Fruit fly (Drosophila melanogaster) whole organism, embryonic: ENCODE results near the gene CG31344.

ENCODE experiments used
- ATbp ChIP-seq: fragments of 200-800 bp; sonication (Bioruptor generic); optimal IDR thresholded peaks from 2 replicates; lab custom pipeline; 2017; ENCODE audit warnings: missing biosample characterization, mild to moderate bottlenecking, missing genetic modification characterization, missing genetic modification reagents
- Antp ChIP-seq: fragments of 200-800 bp; sonication (Bioruptor generic); optimal IDR thresholded peaks from 3 replicates; lab custom pipeline; 2016; ENCODE audit warnings: missing biosample characterization, missing genetic modification characterization
- Asciz ChIP-seq: fragments of 200-800 bp; sonication (Bioruptor generic); optimal IDR thresholded peaks from 2 replicates; lab custom pipeline; 2017; ENCODE audit warnings: missing biosample characterization, mild to moderate bottlenecking, missing genetic modification characterization, missing genetic modification reagents
- Bdp1 ChIP-seq: fragments of 200-800 bp; sonication (Bioruptor generic); optimal IDR thresholded peaks from 3 replicates; lab custom pipeline; 2016; ENCODE audit warnings: missing biosample characterization, missing genetic modification characterization
- CG10267 ChIP-seq: fragments of 200-800 bp; sonication (Bioruptor generic); optimal IDR thresholded peaks from 2 replicates; lab custom pipeline; 2018; ENCODE audit warnings: missing biosample characterization, mild to moderate bottlenecking, missing genetic modification characterization, moderate library complexity
- CG10654 ChIP-seq: fragments of 200-800 bp; sonication (Bioruptor generic); optimal IDR thresholded peaks from 2 replicates; lab custom pipeline; 2016; ENCODE audit warnings: missing biosample characterization, missing genetic modification characterization
- CG10959 ChIP-seq: fragments of 200-800 bp; sonication (Bioruptor generic); IDR thresholded peaks from 2 replicates; pipeline ENCODE4 v1.3.6; 2022; ENCODE audit warnings: missing biosample characterization, missing genetic modification characterization
- CG12769 ChIP-seq: fragments of 200-800 bp; sonication (Bioruptor generic); optimal IDR thresholded peaks from 2 replicates; lab custom pipeline; 2019; ENCODE audit warnings: missing biosample characterization, mild to moderate bottlenecking, missing genetic modification characterization, moderate library complexity
- CG13894 ChIP-seq: fragments of 200-800 bp; sonication (Bioruptor generic); optimal IDR thresholded peaks from 3 replicates; lab custom pipeline; 2018; ENCODE audit warnings: missing biosample characterization, mild to moderate bottlenecking, missing genetic modification characterization, moderate library complexity
- CG14667 ChIP-seq: fragments of 200-800 bp; sonication (Bioruptor generic); IDR thresholded peaks from 2 replicates; pipeline ENCODE4 v1.3.6; 2022; ENCODE audit warnings: missing biosample characterization, missing genetic modification characterization
- CG2889 ChIP-seq: fragments of 200-800 bp; sonication (Bioruptor generic); IDR thresholded peaks from 3 replicates; pipeline ENCODE4 v1.3.6; 2022; ENCODE audit warnings: missing biosample characterization, missing genetic modification characterization
- CG30403 ChIP-seq: fragments of 200-800 bp; sonication (Bioruptor generic); optimal IDR thresholded peaks from 3 replicates; lab custom pipeline; 2016; ENCODE audit warnings: missing biosample characterization, missing genetic modification characterization
- CG32772 ChIP-seq: fragments of 200-800 bp; sonication (Bioruptor generic); IDR thresholded peaks from 2 replicates; pipeline ENCODE4 v1.3.6; 2022; ENCODE audit warnings: missing biosample characterization, missing genetic modification characterization
- CG3281 ChIP-seq: fragments of 200-800 bp; sonication (Bioruptor generic); optimal IDR thresholded peaks from 3 replicates; lab custom pipeline; 2017; ENCODE audit warnings: missing biosample characterization, mild to moderate bottlenecking, missing genetic modification characterization
- CG43689 ChIP-seq: fragments of 200-800 bp; sonication (Bioruptor generic); IDR thresholded peaks from 2 replicates; pipeline ENCODE4 v1.3.6; 2022; ENCODE audit warnings: missing biosample characterization, missing genetic modification characterization
- CG4707 ChIP-seq: fragments of 200-800 bp; sonication (Bioruptor generic); optimal IDR thresholded peaks from 2 replicates; lab custom pipeline; 2018; ENCODE audit warnings: missing biosample characterization, mild to moderate bottlenecking, missing genetic modification characterization, moderate library complexity
- CG4820 ChIP-seq: fragments of 200-800 bp; sonication (Bioruptor generic); optimal IDR thresholded peaks from 3 replicates; lab custom pipeline; 2016; ENCODE audit warnings: missing biosample characterization, missing genetic modification characterization
- CG5180 ChIP-seq: fragments of 200-800 bp; sonication (Bioruptor generic); optimal IDR thresholded peaks from 3 replicates; lab custom pipeline; 2017; ENCODE audit warnings: missing biosample characterization, missing genetic modification characterization, mild to moderate bottlenecking, moderate library complexity, missing genetic modification reagents
- CG7556 ChIP-seq: fragments of 200-800 bp; sonication (Bioruptor generic); optimal IDR thresholded peaks from 2 replicates; lab custom pipeline; 2017; ENCODE audit warnings: missing biosample characterization, mild to moderate bottlenecking, missing genetic modification characterization
- CG7928 ChIP-seq: fragments of 200-800 bp; sonication (Bioruptor generic); optimal IDR thresholded peaks from 2 replicates; lab custom pipeline; 2017; ENCODE audit warnings: missing biosample characterization, mild to moderate bottlenecking, missing genetic modification characterization
- CG8765 ChIP-seq: fragments of 200-800 bp; sonication (Bioruptor generic); IDR thresholded peaks from 2 replicates; pipeline ENCODE4 v1.3.6; 2022; ENCODE audit warnings: missing biosample characterization, missing genetic modification characterization
- CG9609 ChIP-seq: fragments of 200-800 bp; sonication (Bioruptor generic); optimal IDR thresholded peaks from 3 replicates; lab custom pipeline; 2016; ENCODE audit warnings: missing biosample characterization, missing genetic modification characterization
- CG9797 ChIP-seq: fragments of 200-800 bp; sonication (Bioruptor generic); optimal IDR thresholded peaks from 3 replicates; lab custom pipeline; 2018; ENCODE audit warnings: missing biosample characterization, mild to moderate bottlenecking, missing genetic modification characterization
- Elba2 ChIP-seq: fragments of 200-800 bp; sonication (Bioruptor generic); optimal IDR thresholded peaks from 3 replicates; lab custom pipeline; 2016; ENCODE audit warnings: missing biosample characterization, missing genetic modification characterization
- Med ChIP-seq: fragments of 200-800 bp; sonication (Bioruptor generic); peaks from one replicate; lab custom pipeline; 2016; ENCODE audit warnings: missing biosample characterization, missing genetic modification characterization, mild to moderate bottlenecking, inconsistent platforms, moderate library complexity
- Mrtf ChIP-seq: fragments of 200-800 bp; sonication (Bioruptor generic); IDR thresholded peaks from 3 replicates; pipeline ENCODE4 v1.3.6; 2022; ENCODE audit warnings: missing biosample characterization, missing genetic modification characterization
- Nf-YC ChIP-seq: fragments of 200-800 bp; optimal IDR thresholded peaks from 3 replicates; lab custom pipeline; 2019; ENCODE audit warnings: missing biosample characterization, mild to moderate bottlenecking, missing genetic modification characterization, moderate library complexity
- Poxn ChIP-seq: fragments of 200-800 bp; sonication (Bioruptor generic); IDR thresholded peaks from 2 replicates; pipeline ENCODE4 v1.3.6; 2022; ENCODE audit warnings: missing biosample characterization, missing genetic modification characterization
- Trl ChIP-seq, 3 experiments: fragments of >200 bp in 2 of 3; fragments of 200-800 bp in 1 of 3; sonication (Bioruptor generic) in 1 of 3; optimal IDR thresholded peaks; 2 replicates in 1 of 3; 3 replicates in 2 of 3; lab custom pipeline; 2016 to 2017; ENCODE audit warnings: missing biosample characterization in 1 of 3, missing genetic modification characterization in 1 of 3
- abd-A ChIP-seq: fragments of 200-800 bp; sonication (Bioruptor generic); optimal IDR thresholded peaks from 3 replicates; lab custom pipeline; 2019; ENCODE audit warnings: missing biosample characterization, mild to moderate bottlenecking, missing genetic modification characterization, moderate library complexity
- bbx ChIP-seq: fragments of 200-800 bp; sonication (Bioruptor generic); IDR thresholded peaks from 2 replicates; pipeline ENCODE4 v1.3.6; 2022; ENCODE audit warnings: missing biosample characterization, missing genetic modification characterization; ENCODE audit not compliant: partially characterized antibody
- cg ChIP-seq: fragments of 200-800 bp; sonication (Bioruptor generic); optimal IDR thresholded peaks from 3 replicates; lab custom pipeline; 2019; ENCODE audit warnings: missing biosample characterization, mild to moderate bottlenecking, missing genetic modification characterization, moderate library complexity
- chm ChIP-seq: fragments of 200-800 bp; sonication (Bioruptor generic); IDR thresholded peaks from 2 replicates; pipeline ENCODE4 v1.3.6; 2022; ENCODE audit warnings: missing biosample characterization, missing genetic modification characterization
- ci ChIP-seq: fragments of 200-800 bp; sonication (Bioruptor generic); IDR thresholded peaks from 3 replicates; pipeline ENCODE4 v1.3.6; 2022; ENCODE audit warnings: missing biosample characterization, missing genetic modification characterization
- gcm ChIP-seq: fragments of 200-800 bp; sonication (Bioruptor generic); optimal IDR thresholded peaks from 2 replicates; lab custom pipeline; 2019; ENCODE audit warnings: missing biosample characterization, mild to moderate bottlenecking, missing genetic modification characterization, moderate library complexity
- gt ChIP-seq: fragments of 200-800 bp; sonication (Bioruptor generic); IDR thresholded peaks from 2 replicates; pipeline ENCODE4 v1.3.6; 2022; ENCODE audit warnings: missing biosample characterization, missing genetic modification characterization
- kay ChIP-seq: fragments of 200-800 bp; sonication (Bioruptor generic); optimal IDR thresholded peaks from 2 replicates; lab custom pipeline; 2016; ENCODE audit warnings: missing biosample characterization, missing genetic modification characterization
- lab ChIP-seq: fragments of 200-800 bp; sonication (Bioruptor generic); optimal IDR thresholded peaks from 3 replicates; lab custom pipeline; 2017; ENCODE audit warnings: missing biosample characterization, missing genetic modification characterization, mild to moderate bottlenecking, moderate library complexity, missing genetic modification reagents
- maf-S ChIP-seq: fragments of 200-800 bp; sonication (Bioruptor generic); optimal IDR thresholded peaks from 2 replicates; lab custom pipeline; 2016; ENCODE audit warnings: missing biosample characterization, missing genetic modification characterization
- mld ChIP-seq: fragments of 200-800 bp; sonication (Bioruptor generic); IDR thresholded peaks from 3 replicates; pipeline ENCODE4 v1.3.6; 2022; ENCODE audit warnings: missing biosample characterization, missing genetic modification characterization; ENCODE audit not compliant: partially characterized antibody
- ranshi ChIP-seq: fragments of 200-800 bp; sonication (Bioruptor generic); IDR thresholded peaks from 2 replicates; pipeline ENCODE4 v1.3.6; 2022; ENCODE audit warnings: missing biosample characterization, missing genetic modification characterization
- row ChIP-seq: fragments of 200-800 bp; sonication (Bioruptor generic); IDR thresholded peaks from 3 replicates; pipeline ENCODE4 v1.3.6; 2022; ENCODE audit warnings: missing biosample characterization, missing genetic modification characterization
- shn ChIP-seq: fragments of 200-800 bp; sonication (Bioruptor generic); optimal IDR thresholded peaks from 3 replicates; lab custom pipeline; 2016; ENCODE audit warnings: missing biosample characterization, missing genetic modification characterization
- sisA ChIP-seq: fragments of 200-800 bp; sonication (Bioruptor generic); IDR thresholded peaks from 2 replicates; pipeline ENCODE4 v1.3.6; 2022; ENCODE audit warnings: missing biosample characterization, missing genetic modification characterization
- sna ChIP-seq: fragments of 200-800 bp; sonication (Bioruptor generic); IDR thresholded peaks from 2 replicates; pipeline ENCODE4 v1.3.6; 2022; ENCODE audit warnings: missing biosample characterization, missing genetic modification characterization; ENCODE audit not compliant: partially characterized antibody
- tap ChIP-seq: fragments of 200-800 bp; optimal IDR thresholded peaks from 3 replicates; lab custom pipeline; 2019; ENCODE audit warnings: missing biosample characterization, mild to moderate bottlenecking, missing genetic modification characterization, moderate library complexity
- vvl ChIP-seq: fragments of 200-800 bp; sonication (Bioruptor generic); IDR thresholded peaks from 2 replicates; pipeline ENCODE4 v1.3.6; 2022; ENCODE audit warnings: missing biosample characterization, missing genetic modification characterization
- zfh2 ChIP-seq: fragments of 200-800 bp; sonication (Bioruptor generic); optimal IDR thresholded peaks from 2 replicates; lab custom pipeline; 2016; ENCODE audit warnings: missing biosample characterization, missing genetic modification characterization

The CG31344 gene

dm6 chr3R:15196134-15197034, 28.7 kb downstream of the CG31344 start, which contains the start of the genes Kpc1 and CG42542 (continued):
- TF ChIP-seq CG14667 (0 out of 2 replicates have a peak, but pooled peaks have one; percentile 30), CG43689 (no peak), mld (GFP tag; lab: Robert Waterston, UW) (peak; percentile 59; the same call in 1 of the 3 replicates), CG3281 (GFP tag; lab: Kevin White, UChicago) (peak; percentile 10), maf-S (peak; percentile 63), cg (GFP tag; lab: Kevin White, UChicago) (no peak), bbx (GFP tag; lab: Robert Waterston, UW) (peak; percentile 70), sna (peak; percentile 96), CG8765 (GFP tag; lab: Robert Waterston, UW) (no peak; the same call in 1 of the 2 replicates), CG7556 (GFP tag; lab: Kevin White, UChicago) (peak; percentile 75), CG7928 (GFP tag; lab: Kevin White, UChicago) (no peak), Mrtf (GFP tag; lab: Robert Waterston, UW) (no peak), CG4707 (GFP tag; lab: Kevin White, UChicago) (peak; percentile 50), CG10959 (GFP tag; lab: Robert Waterston, UW) (peak; percentile 54; the same call in 1 of the 2 replicates), tap (tag; lab: Kevin White, UChicago) (no peak), ci (GFP tag; lab: Robert Waterston, UW) (peak; percentile 74), CG9609 (peak; percentile 42), CG5180 (GFP tag; lab: Kevin White, UChicago) (peak; percentile 2), gt (GFP tag; lab: Robert Waterston, UW) (no peak), lab (peak; percentile 82), zfh2 (GFP tag; lab: Kevin White, UChicago) (peak; percentile 83), Nf-YC (no peak), abd-A (tag; lab: Kevin White, UChicago) (no peak), CG10267 (tag; lab: Kevin White, UChicago) (peak; percentile 94), CG2889 (GFP tag; lab: Robert Waterston, UW) (no peak; the same call in 2 of the 3 replicates), shn (GFP tag; lab: Kevin White, UChicago) (peak; percentile 70), Med (GFP tag; lab: Kevin White, UChicago) (peak; percentile 95), kay (GFP tag; lab: Kevin White, UChicago) (peak; percentile 56), sisA (peak; percentile 37; the same call in 1 of the 2 replicates), ranshi (GFP tag; lab: Robert Waterston, UW) (no peak), gcm (GFP tag; lab: Kevin White, UChicago) (no peak), Trl (optimal IDR thresholded peaks at IDR 0.05; lab: Kevin White, UChicago) (no peak), Trl (GFP tag; optimal IDR thresholded peaks at IDR 0.05; lab: Kevin White, UChicago) (peak; percentile 77), ATbp (GFP tag; lab: Kevin White, UChicago) (peak; percentile 44), CG10654 (GFP tag; lab: Kevin White, UChicago) (peak; percentile 70), Poxn (GFP tag; lab: Robert Waterston, UW) (no peak; the same call in 1 of the 2 replicates), CG9797 (GFP tag; lab: Kevin White, UChicago) (peak; percentile 36), CG4820 (GFP tag; lab: Kevin White, UChicago) (peak; percentile 60), vvl (GFP tag; lab: Robert Waterston, UW) (peak; percentile 71), CG13894 (tag; lab: Kevin White, UChicago) (no peak), row (GFP tag; lab: Robert Waterston, UW) (peak; percentile 92), chm (GFP tag; lab: Robert Waterston, UW) (peak; percentile 64; the same call in 1 of the 2 replicates), CG12769 (tag; lab: Kevin White, UChicago) (no peak), CG30403 (GFP tag; lab: Kevin White, UChicago) (peak; percentile 89), Asciz (GFP tag; lab: Kevin White, UChicago) (no peak), Antp (peak; percentile 49), Bdp1 (GFP tag; lab: Kevin White, UChicago) (peak; percentile 36), CG32772 (GFP tag; lab: Robert Waterston, UW) (peak; percentile 63), Elba2 (no peak)
